Fruit fly (Drosophila melanogaster): ENCODE results near the gene CG15772.

dm6 chrX:5744992-5745732 lies 6.9 kb upstream of the CG15772 start:
- TF ChIP-seq ttk (optimal IDR thresholded peaks at IDR 0.05) (no peak), psq (optimal IDR thresholded peaks at IDR 0.05) (no peak), Myc (optimal IDR thresholded peaks at IDR 0.05) (no peak), h (optimal IDR thresholded peaks at IDR 0.05) (no peak)
